Worm (Caenorhabditis elegans) whole organism, L4/young adult: ENCODE results near the gene F54E2.2.

Experiments
- W03F9.2 ChIP-seq: fragments of 150-350 bp; optimal IDR thresholded peaks from 2 replicates; lab custom pipeline; 2014; ENCODE audit warnings: missing biosample characterization, missing genetic modification characterization
- dao-5 ChIP-seq: sonication (generic microtip); optimal IDR thresholded peaks from 2 replicates; lab custom pipeline; 2016; ENCODE audit warnings: missing genotype, missing genetic modification characterization, moderate library complexity, missing compliant biosample characterization
- him-1 ChIP-seq: sonication (generic microtip); optimal IDR thresholded peaks from 2 replicates; lab custom pipeline; 2016; ENCODE audit warnings: missing genotype, missing genetic modification reagents, missing genetic modification characterization, missing compliant biosample characterization

F54E2.2 gene

DNA sequence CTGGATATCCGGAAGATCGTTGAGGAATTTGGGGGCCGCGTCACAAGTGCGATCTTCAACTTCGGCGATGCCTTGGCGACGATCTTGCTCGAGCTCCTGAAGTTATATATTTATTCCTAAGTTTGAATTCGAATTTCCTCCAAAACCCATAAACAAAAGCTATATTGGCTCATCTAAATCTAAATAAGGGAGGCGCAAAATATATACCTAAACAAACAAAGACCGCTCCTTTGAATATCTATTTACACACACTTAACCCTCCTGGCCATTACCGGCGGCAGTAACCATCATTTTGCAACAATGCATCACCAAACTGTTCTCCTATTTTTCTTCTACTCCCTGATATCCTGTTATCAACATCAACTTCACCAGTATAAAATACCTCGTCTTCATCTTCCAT, at the start of gene F54E2.2:
Gene F54E2.2 (plus strand): TSS at position 301 of the 400 bp plus-strand sequence.
- TF ChIP-seq W03F9.2 (tag; lab: Kevin White, UChicago) (no peak), dao-5 (tag; lab: Kevin White, UChicago) (no peak), him-1 (tag; lab: Kevin White, UChicago) (no peak)

ce11 chrV:2746404-2746803, 49.7 kb upstream of the F54E2.2 start:
- no peak for TF ChIP-seq him-1 (tag; lab: Kevin White, UChicago)

ce11 chrV:2750006-2750405, 46.1 kb upstream of the F54E2.2 start, which contains the start of gene srx-24:
TSS of gene srx-24 (minus strand) at chrV:2750106.
- TF ChIP-seq W03F9.2 (tag; lab: Kevin White, UChicago) (no peak), him-1 (tag; lab: Kevin White, UChicago) (no peak), dao-5 (tag; lab: Kevin White, UChicago) (no peak)

ce11 chrV:2753007-2753406, 43.1 kb upstream of the F54E2.2 start, which contains the start of gene srx-26:
TSS of gene srx-26 (minus strand) at chrV:2753107.
- TF ChIP-seq him-1 (tag; lab: Kevin White, UChicago), result no peak
- no peak for TF ChIP-seq W03F9.2 (tag; lab: Kevin White, UChicago)
- TF ChIP-seq dao-5 (tag; lab: Kevin White, UChicago), result no peak

- TF ChIP-seq him-1 (tag; lab: Kevin White, UChicago), result no peak
- no peak for TF ChIP-seq W03F9.2 (tag; lab: Kevin White, UChicago)
- no peak for TF ChIP-seq dao-5 (tag; lab: Kevin White, UChicago)
Observed at ce11 chrV:2757226-2757893, 38.7 kb upstream of the F54E2.2 start, which contains the start of gene srx-28. TSS of gene srx-28 (minus strand) at chrV:2757276.

ce11 chrV:2758437-2758836, 37.7 kb upstream of the F54E2.2 start:
- no peak for TF ChIP-seq W03F9.2 (tag; lab: Kevin White, UChicago)
- no peak for TF ChIP-seq dao-5 (tag; lab: Kevin White, UChicago)
- TF ChIP-seq him-1 (tag; lab: Kevin White, UChicago), result no peak

DNA sequence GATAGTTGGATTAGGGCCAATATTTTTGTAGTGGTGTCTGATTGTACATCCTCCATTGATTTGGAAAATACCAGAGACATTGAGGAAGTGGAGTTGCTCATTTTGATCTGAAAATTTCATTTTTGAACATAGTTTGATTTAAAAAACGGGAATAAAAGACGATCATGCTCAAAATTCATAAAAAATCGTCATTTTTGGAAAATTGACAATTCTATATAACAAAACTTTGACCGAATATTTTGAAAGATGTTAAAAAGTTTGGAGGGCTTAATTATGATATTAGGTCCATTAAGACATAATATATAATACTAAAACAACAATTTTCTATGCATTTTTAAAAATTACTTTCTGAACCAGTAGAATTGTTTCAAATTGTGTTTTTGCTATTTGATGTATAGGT, 36.6 kb upstream of the F54E2.2 start, which contains the start of gene srg-58:
Gene srg-58 (minus strand): TSS at position 101 of the 400 bp plus-strand sequence.
- TF ChIP-seq W03F9.2 (tag; lab: Kevin White, UChicago), result no peak
- TF ChIP-seq him-1 (tag; lab: Kevin White, UChicago), result no peak
- TF ChIP-seq dao-5 (tag; lab: Kevin White, UChicago), result no peak

ce11 chrV:2761470-2761869, 34.6 kb upstream of the F54E2.2 start:
- TF ChIP-seq dao-5 (tag; lab: Kevin White, UChicago) (no peak), him-1 (tag; lab: Kevin White, UChicago) (no peak), W03F9.2 (tag; lab: Kevin White, UChicago) (no peak)

- no peak for TF ChIP-seq W03F9.2 (tag; lab: Kevin White, UChicago)
- no peak for TF ChIP-seq him-1 (tag; lab: Kevin White, UChicago)
- TF ChIP-seq dao-5 (tag; lab: Kevin White, UChicago), result no peak
Observed at ce11 chrV:2763105-2763504, 33.0 kb upstream of the F54E2.2 start, which contains the start of gene R05D8.7. TSS of gene R05D8.7 (minus strand) at chrV:2763208.

ce11 chrV:2765052-2765451, 31.0 kb upstream of the F54E2.2 start, which contains the start of gene dhs-14:
TSS of gene dhs-14 (minus strand) at chrV:2765200.
- TF ChIP-seq him-1 (tag; lab: Kevin White, UChicago) (no peak), dao-5 (tag; lab: Kevin White, UChicago) (no peak), W03F9.2 (tag; lab: Kevin White, UChicago) (no peak)

DNA sequence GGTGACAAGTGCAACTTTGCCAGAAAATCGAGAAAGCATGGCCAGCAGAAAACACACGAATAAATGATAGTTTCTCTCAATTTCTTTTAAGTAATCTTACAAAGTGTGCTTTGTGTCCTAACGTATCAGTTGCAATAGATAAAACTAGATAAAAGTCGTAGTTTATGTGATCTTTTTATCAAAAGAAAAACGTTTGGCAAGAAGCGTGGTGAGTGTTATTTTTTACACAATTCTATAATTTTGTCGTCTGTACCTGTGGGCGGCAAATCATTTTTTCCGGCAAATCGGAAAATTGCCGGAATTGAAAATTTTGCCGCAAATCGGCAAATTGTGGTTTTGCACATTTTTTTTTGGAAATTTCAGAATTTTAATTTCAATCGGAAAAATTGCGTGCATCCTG, 28.6 kb upstream of the F54E2.2 start, which contains the start of gene R05D8.9:
Gene R05D8.9 (minus strand): TSS at position 101 of the 400 bp plus-strand sequence.
- TF ChIP-seq him-1 (tag; lab: Kevin White, UChicago) (no peak), W03F9.2 (tag; lab: Kevin White, UChicago) (no peak), dao-5 (tag; lab: Kevin White, UChicago) (no peak)

- no peak for TF ChIP-seq W03F9.2 (tag; lab: Kevin White, UChicago)
Observed at ce11 chrV:2769754-2770153, 26.3 kb upstream of the F54E2.2 start, which contains the start of gene dhs-15. TSS of gene dhs-15 (minus strand) at chrV:2769854.

- TF ChIP-seq him-1 (tag; lab: Kevin White, UChicago) (no peak), dao-5 (tag; lab: Kevin White, UChicago) (no peak), W03F9.2 (tag; lab: Kevin White, UChicago) (no peak)
Observed at ce11 chrV:2771560-2771959, 24.5 kb upstream of the F54E2.2 start, which contains the start of gene srh-56. TSS of gene srh-56 (plus strand) at chrV:2771860.

- TF ChIP-seq W03F9.2 (tag; lab: Kevin White, UChicago) (no peak), him-1 (tag; lab: Kevin White, UChicago) (no peak), dao-5 (tag; lab: Kevin White, UChicago) (no peak)
Observed at ce11 chrV:2774042-2774441, 22.1 kb upstream of the F54E2.2 start, which contains the start of gene srj-18. TSS of gene srj-18 (plus strand) at chrV:2774342.
